Fruit fly (Drosophila melanogaster) Kc167 (cell line): ENCODE measurements around the gene sphinx1.

ENCODE experiments used
- Myc ChIP-seq: fragments of >200 bp; optimal IDR thresholded peaks from 2 replicates; lab custom pipeline; 2017; ENCODE audit warnings: missing external identifiers
- h ChIP-seq: fragments of >200 bp; optimal IDR thresholded peaks from 3 replicates; lab custom pipeline; 2018; ENCODE audit warnings: missing external identifiers
- psq ChIP-seq: fragments of >200 bp; optimal IDR thresholded peaks from 2 replicates; lab custom pipeline; 2017; ENCODE audit warnings: missing external identifiers
- ttk ChIP-seq: sonication (Bioruptor generic); optimal IDR thresholded peaks from 2 replicates; lab custom pipeline; 2017; ENCODE audit warnings: missing external identifiers

DNA sequence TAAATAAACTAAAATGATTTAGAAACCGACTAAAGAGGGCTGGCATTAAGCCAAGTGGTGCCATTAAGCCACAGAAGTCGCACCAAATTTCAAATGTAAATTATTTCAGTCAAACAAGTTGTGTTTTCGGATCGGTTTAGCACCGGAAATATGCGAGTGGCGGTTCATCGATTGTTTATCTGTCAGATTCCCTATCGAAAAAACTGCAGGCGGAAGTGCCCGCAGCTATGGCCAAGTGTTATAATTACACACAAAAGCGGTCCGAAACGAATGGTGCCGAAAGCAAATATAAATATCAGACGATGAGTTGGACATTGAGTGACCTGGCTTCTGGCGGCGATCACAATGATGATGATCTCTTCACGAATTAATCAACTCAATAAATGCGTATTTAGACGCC lies 49.2 kb downstream of the sphinx1 start:
- no peak for TF ChIP-seq ttk (lab: Kevin White, UChicago)
- no peak for TF ChIP-seq h (lab: Kevin White, UChicago)
- TF ChIP-seq psq (lab: Kevin White, UChicago): no peak
- no peak for TF ChIP-seq Myc (lab: Kevin White, UChicago)
